Worm (Caenorhabditis elegans) whole organism, mixed stage, embryonic: Measurements from ENCODE around the gene T01G6.10.

Experiments used
- M03D4.4 ChIP-seq: sonication (generic microtip); optimal IDR thresholded peaks from 2 replicates; lab custom pipeline; 2017; ENCODE audit warnings: mild to moderate bottlenecking, missing genetic modification characterization, missing compliant biosample characterization
- bed-3 ChIP-seq: fragments of 200-800 bp; sonication (Bioruptor generic); optimal IDR thresholded peaks from 3 replicates; lab custom pipeline; 2018; ENCODE audit warnings: mild to moderate bottlenecking, missing genetic modification characterization, moderate library complexity, missing compliant biosample characterization
- blmp-1 ChIP-seq: fragments of 150-350 bp; optimal IDR thresholded peaks from 2 replicates; lab custom pipeline; 2014; ENCODE audit warnings: missing biosample characterization, missing genetic modification characterization
- ceh-39 ChIP-seq: fragments of 150-350 bp; optimal IDR thresholded peaks from 2 replicates; lab custom pipeline; 2014; ENCODE audit warnings: missing biosample characterization, missing genetic modification characterization
- ceh-43 ChIP-seq: fragments of 200-800 bp; sonication (Bioruptor generic); optimal IDR thresholded peaks from 2 replicates; lab custom pipeline; 2018; ENCODE audit warnings: mild to moderate bottlenecking, missing genetic modification characterization, moderate library complexity, missing compliant biosample characterization
- ceh-83 ChIP-seq: fragments of 200-800 bp; sonication (Bioruptor generic); optimal IDR thresholded peaks from 2 replicates; lab custom pipeline; 2018; ENCODE audit warnings: mild to moderate bottlenecking, missing genetic modification characterization, missing compliant biosample characterization
- cnd-1 ChIP-seq: fragments of 200-800 bp; sonication (Bioruptor generic); optimal IDR thresholded peaks from 2 replicates; lab custom pipeline; 2018; ENCODE audit warnings: mild to moderate bottlenecking, missing genetic modification characterization, missing compliant biosample characterization
- drap-1 ChIP-seq: fragments of 200-800 bp; sonication (Bioruptor generic); optimal IDR thresholded peaks from 3 replicates; lab custom pipeline; 2018; ENCODE audit warnings: mild to moderate bottlenecking, missing genetic modification characterization, missing compliant biosample characterization
- elt-1 ChIP-seq: sonication (generic microtip); optimal IDR thresholded peaks from 2 replicates; lab custom pipeline; 2017; ENCODE audit warnings: missing genetic modification characterization, mild to moderate bottlenecking, missing compliant biosample characterization, antibody characterized with exemption, moderate library complexity, borderline replicate concordance; ENCODE audit not compliant: insufficient read depth
- elt-3 ChIP-seq: fragments of 150-350 bp; optimal IDR thresholded peaks from 2 replicates; lab custom pipeline; 2014; ENCODE audit warnings: missing biosample characterization, missing genetic modification characterization
- flh-1 ChIP-seq: fragments of 200-800 bp; sonication (Bioruptor generic); optimal IDR thresholded peaks from 2 replicates; lab custom pipeline; 2018; ENCODE audit warnings: mild to moderate bottlenecking, missing genetic modification characterization, moderate library complexity, missing compliant biosample characterization
- ham-2 ChIP-seq: fragments of 200-800 bp; sonication (Bioruptor generic); optimal IDR thresholded peaks from 2 replicates; lab custom pipeline; 2018; ENCODE audit warnings: mild to moderate bottlenecking, missing genetic modification characterization, missing compliant biosample characterization
- hlh-1 ChIP-seq: fragments of 150-350 bp; optimal IDR thresholded peaks from 2 replicates; lab custom pipeline; 2014; ENCODE audit warnings: missing biosample characterization, missing genetic modification reagents, missing genetic modification characterization
- lin-32 ChIP-seq: fragments of 200-800 bp; sonication (Bioruptor generic); optimal IDR thresholded peaks from 2 replicates; lab custom pipeline; 2018; ENCODE audit warnings: mild to moderate bottlenecking, missing genetic modification characterization, missing compliant biosample characterization
- lsy-2 ChIP-seq: fragments of 150-350 bp; optimal IDR thresholded peaks from 2 replicates; lab custom pipeline; 2014; ENCODE audit warnings: missing biosample characterization, missing genetic modification characterization
- mab-5 ChIP-seq: fragments of 150-350 bp; optimal IDR thresholded peaks from 2 replicates; lab custom pipeline; 2014; ENCODE audit warnings: missing biosample characterization, missing genetic modification characterization
- mep-1 ChIP-seq: fragments of 150-350 bp; optimal IDR thresholded peaks from 2 replicates; lab custom pipeline; 2017; ENCODE audit warnings: missing biosample characterization, missing genetic modification reagents, missing genetic modification characterization, inconsistent platforms
- mls-2 ChIP-seq: sonication (generic microtip); optimal IDR thresholded peaks from 2 replicates; lab custom pipeline; 2016; ENCODE audit warnings: mild to moderate bottlenecking, missing genetic modification characterization, moderate library complexity, missing compliant biosample characterization
- nhr-12 ChIP-seq: fragments of 150-350 bp; optimal IDR thresholded peaks from 2 replicates; lab custom pipeline; 2014; ENCODE audit warnings: missing biosample characterization, missing genetic modification characterization
- nhr-237 ChIP-seq: fragments of 150-350 bp; optimal IDR thresholded peaks from 2 replicates; lab custom pipeline; 2014; ENCODE audit warnings: missing biosample characterization, missing genetic modification characterization
- nhr-28 ChIP-seq: fragments of 150-350 bp; optimal IDR thresholded peaks from 2 replicates; lab custom pipeline; 2014; ENCODE audit warnings: missing biosample characterization, missing genetic modification characterization
- nhr-76 ChIP-seq: sonication (generic microtip); optimal IDR thresholded peaks from 2 replicates; lab custom pipeline; 2017; ENCODE audit warnings: missing biosample characterization, missing genetic modification characterization
- snpc-4 ChIP-seq: fragments of 150-350 bp; optimal IDR thresholded peaks from 2 replicates; lab custom pipeline; 2014; ENCODE audit warnings: missing biosample characterization, missing genetic modification characterization
- tbx-8 ChIP-seq: fragments of 200-800 bp; sonication (Bioruptor generic); optimal IDR thresholded peaks from 2 replicates; lab custom pipeline; 2018; ENCODE audit warnings: mild to moderate bottlenecking, missing genetic modification characterization, moderate library complexity, missing compliant biosample characterization
- unc-120 ChIP-seq: sonication (generic microtip); optimal IDR thresholded peaks from 2 replicates; lab custom pipeline; 2017; ENCODE audit warnings: missing genetic modification characterization, missing compliant biosample characterization; ENCODE audit not compliant: poor library complexity, severe bottlenecking
- unc-39 ChIP-seq: fragments of 150-350 bp; optimal IDR thresholded peaks from 2 replicates; lab custom pipeline; 2014; ENCODE audit warnings: missing biosample characterization, missing genetic modification characterization
- unc-62 ChIP-seq: fragments of 150-350 bp; optimal IDR thresholded peaks from 2 replicates; lab custom pipeline; 2014; ENCODE audit warnings: missing biosample characterization, missing genetic modification reagents, missing genetic modification characterization
- ztf-11 ChIP-seq: fragments of 150-350 bp; optimal IDR thresholded peaks from 2 replicates; lab custom pipeline; 2014; ENCODE audit warnings: missing biosample characterization, missing genetic modification characterization

The T01G6.10 gene

DNA sequence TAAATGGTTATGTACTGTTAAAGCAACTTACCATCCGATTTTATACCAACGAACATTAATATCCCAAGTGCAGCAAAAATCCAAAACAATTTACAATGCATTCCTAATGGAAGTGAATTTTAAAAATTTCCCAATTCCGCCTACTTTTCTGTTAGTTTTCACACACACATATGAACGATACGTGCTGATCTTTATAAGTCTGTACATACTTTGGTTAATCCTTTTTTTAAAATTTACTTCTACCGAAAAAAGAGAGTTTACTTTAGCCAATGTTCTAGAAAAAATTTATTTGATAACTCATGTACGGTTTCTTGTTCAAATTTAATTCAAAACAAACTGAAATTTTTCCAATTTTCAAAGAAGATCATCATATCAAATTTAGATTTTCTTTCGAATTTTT is 22.0 kb upstream of the T01G6.10 start, which contains the start of gene R11G11.16:
Gene R11G11.16, minus strand, starts transcription at position 101 of the 400 bp plus-strand sequence.
- TF ChIP-seq M03D4.4 (no peak), nhr-237 (tag; lab: Kevin White, UChicago) (no peak), elt-3 (tag; lab: Kevin White, UChicago) (no peak), unc-120 (tag; lab: Kevin White, UChicago) (no peak), cnd-1 (tag; lab: Kevin White, UChicago) (no peak), ceh-43 (no peak), flh-1 (GFP tag; lab: Kevin White, UChicago) (no peak)

DNA sequence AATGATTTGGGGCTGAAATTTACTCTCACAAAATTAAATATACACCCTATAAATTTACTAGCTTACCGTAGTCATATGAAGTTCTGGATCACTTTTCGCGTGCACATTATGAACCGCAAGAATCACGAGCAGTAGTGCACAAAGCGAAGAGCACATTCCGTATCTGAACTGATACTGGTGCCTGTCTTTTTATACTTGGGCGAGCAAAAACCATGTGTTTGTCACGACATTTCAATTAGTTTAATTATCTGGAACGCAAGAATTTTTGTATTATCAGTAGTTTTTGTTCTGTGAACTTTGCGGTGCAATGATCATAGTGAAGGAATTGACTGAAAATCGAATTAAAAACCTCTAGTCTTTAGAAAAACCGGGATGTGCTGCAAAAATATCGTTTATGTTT is 21.0 kb upstream of the T01G6.10 start, which contains the start of gene lipl-3:
Gene lipl-3, minus strand, starts transcription at position 161 of the 400 bp plus-strand sequence.
- TF ChIP-seq mep-1 (tag; lab: Kevin White, UChicago) (no peak), cnd-1 (tag; lab: Kevin White, UChicago) (no peak), M03D4.4 (no peak), ceh-43 (no peak), elt-1 (tag; lab: Kevin White, UChicago) (no peak)

DNA sequence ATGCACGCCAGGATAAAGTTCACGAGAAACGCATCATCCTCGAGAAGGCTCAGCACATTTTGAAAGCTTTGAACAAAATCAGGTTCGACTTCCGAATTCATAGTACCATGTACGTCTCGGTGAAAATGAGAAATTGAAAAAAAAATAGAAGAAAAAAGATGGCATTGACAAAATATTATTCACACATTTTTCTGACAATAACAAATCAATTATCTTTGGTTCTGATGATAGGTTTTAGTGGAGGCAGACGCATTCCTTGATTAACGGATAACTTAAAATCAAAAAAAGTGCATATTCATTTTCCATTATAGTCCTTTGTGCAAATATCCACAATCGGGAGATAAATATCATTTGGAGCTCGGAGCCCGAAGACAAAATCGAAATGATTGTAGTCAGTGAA is 18.5 kb upstream of the T01G6.10 start, which contains the start of gene srw-107:
Gene srw-107, minus strand, starts transcription at position 101 of the 400 bp plus-strand sequence.
- no peak for TF ChIP-seq nhr-12 (tag; lab: Kevin White, UChicago)
- no peak for TF ChIP-seq snpc-4 (tag; lab: Kevin White, UChicago)
- no peak for TF ChIP-seq drap-1
- TF ChIP-seq ceh-83: no peak
- no peak for TF ChIP-seq mls-2
- no peak for TF ChIP-seq M03D4.4
- no peak for TF ChIP-seq elt-3 (tag; lab: Kevin White, UChicago)
- no peak for TF ChIP-seq ztf-11 (tag; lab: Kevin White, UChicago)
- TF ChIP-seq unc-120 (tag; lab: Kevin White, UChicago): no peak
- TF ChIP-seq unc-62 (GFP tag; lab: Kevin White, UChicago): no peak
- no peak for TF ChIP-seq cnd-1 (tag; lab: Kevin White, UChicago)
- no peak for TF ChIP-seq hlh-1

DNA sequence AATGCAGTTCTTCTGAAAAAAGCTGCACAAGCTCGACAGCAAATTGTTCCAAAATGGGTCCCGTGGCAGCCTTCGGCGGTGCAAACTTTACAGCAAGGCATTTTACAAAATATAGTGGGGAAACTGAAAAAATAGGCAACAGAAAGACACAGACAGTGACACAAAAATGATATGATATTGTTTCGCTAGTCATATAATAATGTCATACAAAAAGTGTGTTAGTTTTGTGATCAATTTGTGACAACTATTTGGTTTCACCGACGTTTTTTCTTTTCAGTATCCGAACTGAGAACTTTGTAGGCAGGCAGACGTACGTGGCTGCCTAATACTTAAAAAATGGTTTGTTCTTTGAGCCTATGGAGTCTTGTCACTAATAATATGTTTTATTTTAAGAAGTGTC is 16.4 kb upstream of the T01G6.10 start, which contains the start of gene nhr-210:
Gene nhr-210, minus strand, starts transcription at position 101 of the 400 bp plus-strand sequence.
- TF ChIP-seq nhr-76 (tag; lab: Kevin White, UChicago) (no peak), elt-1 (tag; lab: Kevin White, UChicago) (no peak), blmp-1 (no peak), mab-5 (tag; lab: Kevin White, UChicago) (no peak)

DNA sequence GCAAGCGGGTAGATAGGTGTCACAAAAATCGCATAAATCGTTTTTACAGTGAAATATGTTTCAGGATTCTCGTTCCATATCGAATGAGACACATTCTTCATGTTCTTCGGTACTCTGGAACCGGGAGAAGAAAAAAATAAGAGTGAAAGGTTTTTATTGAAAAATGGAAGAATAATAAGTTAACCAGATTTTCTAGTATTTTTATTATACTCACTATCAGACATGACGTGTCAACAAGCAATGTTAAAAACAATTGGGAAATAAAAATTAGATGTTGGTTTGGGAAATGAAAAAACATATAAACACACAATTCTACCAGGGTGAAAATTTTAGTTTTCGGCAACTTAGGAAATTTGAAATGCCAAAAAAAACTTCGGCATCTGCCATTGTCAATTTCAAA is 9.4 kb upstream of the T01G6.10 start, which contains the start of gene srh-37:
Gene srh-37, minus strand, starts transcription at position 101 of the 400 bp plus-strand sequence.
- TF ChIP-seq mls-2 (no peak), elt-1 (tag; lab: Kevin White, UChicago) (no peak), drap-1 (no peak), tbx-8 (GFP tag; lab: Kevin White, UChicago) (no peak), unc-39 (tag; lab: Kevin White, UChicago) (no peak)

DNA sequence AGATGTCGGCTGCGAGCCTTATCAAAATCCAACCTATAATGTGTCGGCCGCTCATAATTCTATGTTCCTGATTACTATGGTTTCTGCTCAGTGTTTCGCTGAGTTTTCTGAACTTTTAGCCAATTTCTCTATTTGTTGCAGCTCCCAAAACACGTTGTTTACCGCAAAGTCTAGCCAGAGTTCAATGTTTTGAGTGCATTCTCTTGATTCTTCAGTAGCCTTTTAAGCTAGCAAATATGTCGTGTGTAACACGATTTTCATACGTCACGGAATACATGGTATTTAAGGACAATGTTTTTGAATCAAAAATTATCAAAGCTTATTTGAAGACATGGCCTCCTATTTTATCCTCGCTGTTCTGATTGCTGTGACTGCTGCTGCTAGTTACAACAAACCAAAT is 2.2 kb upstream of the T01G6.10 start, which contains the start of gene srlf-19:
Gene srlf-19, plus strand, starts transcription at position 301 of the 400 bp plus-strand sequence.
- TF ChIP-seq ham-2 (no peak), drap-1 (no peak), ceh-39 (tag; lab: Kevin White, UChicago) (no peak), elt-3 (tag; lab: Kevin White, UChicago) (no peak), cnd-1 (tag; lab: Kevin White, UChicago) (no peak), nhr-28 (tag; lab: Kevin White, UChicago) (no peak), ztf-11 (tag; lab: Kevin White, UChicago) (no peak), lsy-2 (tag; lab: Kevin White, UChicago) (no peak), mep-1 (tag; lab: Kevin White, UChicago) (no peak), unc-39 (tag; lab: Kevin White, UChicago) (no peak)

DNA sequence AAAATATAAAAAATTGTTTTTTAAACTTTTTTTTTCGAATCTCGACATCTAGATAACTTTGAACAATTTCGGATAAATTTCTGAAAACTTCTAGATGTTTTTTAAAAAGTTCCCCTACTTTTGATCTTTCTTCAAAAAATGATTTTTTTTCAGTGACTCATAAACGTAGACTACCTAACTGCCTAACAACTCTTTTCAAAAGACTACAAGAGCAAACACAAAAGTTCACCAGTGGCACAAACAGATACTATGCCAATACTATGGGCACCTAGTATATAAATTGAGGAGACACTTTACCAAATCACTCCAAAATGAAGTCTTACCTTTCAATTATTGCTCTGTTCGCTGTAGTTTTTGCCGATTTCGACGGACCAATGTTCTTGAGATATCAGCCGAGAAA is 705 bp upstream of the T01G6.10 start, which contains the start of gene srlf-35:
Gene srlf-35, plus strand, starts transcription at position 301 of the 400 bp plus-strand sequence.
- TF ChIP-seq hlh-1: no peak
- no peak for TF ChIP-seq lin-32
- no peak for TF ChIP-seq bed-3 (GFP tag; lab: Kevin White, UChicago)
- TF ChIP-seq elt-1 (tag; lab: Kevin White, UChicago): no peak
- no peak for TF ChIP-seq unc-39 (tag; lab: Kevin White, UChicago)
- TF ChIP-seq nhr-12 (tag; lab: Kevin White, UChicago): no peak
- TF ChIP-seq snpc-4 (tag; lab: Kevin White, UChicago): no peak
- no peak for TF ChIP-seq drap-1
- no peak for TF ChIP-seq nhr-28 (tag; lab: Kevin White, UChicago)
- TF ChIP-seq unc-120 (tag; lab: Kevin White, UChicago): no peak
